Fruit fly (Drosophila melanogaster): ENCODE results near the gene MED19.
A peak's percentile ranks its signal among the peaks of the same experiment; 100 is the strongest.

The MED19 gene

DNA sequence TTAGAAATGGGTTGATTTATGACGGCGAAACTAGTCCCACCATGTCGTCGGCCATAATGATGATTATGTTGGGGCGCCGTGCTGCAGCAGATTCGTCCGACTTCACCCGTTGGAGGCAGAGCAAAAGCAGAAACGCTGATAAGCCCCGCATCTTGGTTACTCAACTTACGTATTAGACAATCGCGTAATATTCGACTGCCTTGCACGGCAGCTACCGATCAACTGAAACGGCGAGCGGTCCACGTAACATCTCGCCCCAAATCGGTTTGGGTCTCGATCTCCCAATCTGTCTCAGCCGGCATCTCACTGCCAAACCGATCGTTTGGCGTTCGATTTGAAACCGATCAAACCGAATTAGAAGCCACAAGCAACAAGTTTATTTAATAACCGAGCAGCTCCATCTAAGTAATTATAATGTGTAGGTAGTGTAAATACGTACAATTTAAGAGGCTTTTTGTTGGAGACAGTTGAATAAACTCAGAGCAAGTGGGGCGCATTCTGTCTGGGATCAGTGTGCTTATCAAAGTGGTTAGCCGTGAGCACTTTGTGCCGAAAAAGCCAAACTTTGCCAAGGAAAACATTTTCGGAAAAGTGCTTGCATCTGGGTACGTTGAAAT is 37.6 kb downstream of the MED19 start, which contains the start of gene CG32191:
Gene CG32191 (minus strand): TSS at position 550 of the 617 bp plus-strand sequence.
- TF ChIP-seq woc (GFP tag; optimal IDR thresholded peaks at IDR 0.05) (no peak), N (GFP tag; optimal IDR thresholded peaks at IDR 0.05) (no peak), dsf (GFP tag; optimal IDR thresholded peaks at IDR 0.05; ENCODE audit: borderline replicate concordance) (no peak), foxo (GFP tag; optimal IDR thresholded peaks at IDR 0.05) (no peak), sv (GFP tag; optimal IDR thresholded peaks at IDR 0.05) (no peak), Rel (GFP tag; optimal IDR thresholded peaks at IDR 0.05) (no peak), Rel (tag; optimal IDR thresholded peaks at IDR 0.05) (no peak)

DNA sequence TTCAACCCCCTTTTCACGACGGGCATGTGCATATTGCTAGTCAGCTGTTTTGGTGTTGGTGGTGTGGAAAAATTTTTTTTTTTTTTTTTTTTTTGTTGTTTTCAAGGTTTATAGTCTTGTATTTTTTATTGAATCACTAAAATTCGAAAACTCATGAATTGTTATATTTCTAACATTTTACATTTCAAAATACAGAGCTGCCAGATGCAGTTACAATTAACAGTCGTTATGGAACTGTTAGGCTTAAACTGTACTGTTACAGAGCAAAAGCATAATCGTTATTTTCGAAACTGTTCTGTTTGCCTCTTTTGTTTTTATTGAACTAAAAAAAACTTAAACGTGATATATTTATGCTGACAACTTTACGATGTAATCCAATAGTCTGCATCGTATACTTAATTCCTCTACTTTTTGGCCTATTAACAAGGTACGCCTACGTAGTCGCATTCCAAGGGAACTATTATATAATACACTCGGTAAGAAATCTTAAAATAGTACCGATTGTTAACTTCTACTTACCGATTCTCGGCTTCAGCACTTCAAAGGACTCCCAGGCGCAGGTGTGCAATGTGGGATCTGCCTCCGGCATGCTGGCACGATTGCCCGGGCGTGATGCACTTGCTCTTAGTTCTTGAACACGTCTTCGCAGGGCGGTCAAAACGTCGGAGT is 39.8 kb downstream of the MED19 start, which contains the start of gene CG32187:
Gene CG32187 (minus strand): TSS at position 9 of the 669 bp plus-strand sequence.
- TF ChIP-seq dsf (GFP tag; optimal IDR thresholded peaks at IDR 0.05; ENCODE audit: borderline replicate concordance) = no peak
- TF ChIP-seq CG9705 (GFP tag; optimal IDR thresholded peaks at IDR 0.05) = no peak
- no peak for TF ChIP-seq OdsH (GFP tag; optimal IDR thresholded peaks at IDR 0.05)
- TF ChIP-seq GATAd (GFP tag; optimal IDR thresholded peaks at IDR 0.05) = no peak
- TF ChIP-seq Hr83 (GFP tag; optimal IDR thresholded peaks at IDR 0.05; ENCODE audit: poor library complexity, severe bottlenecking) = no peak
- no peak for TF ChIP-seq lola (GFP tag; optimal IDR thresholded peaks at IDR 0.05)
- TF ChIP-seq tai (GFP tag; optimal IDR thresholded peaks at IDR 0.05) = no peak
- TF ChIP-seq Sp1 (GFP tag; optimal IDR thresholded peaks at IDR 0.05) = no peak
- no peak for TF ChIP-seq N (GFP tag; optimal IDR thresholded peaks at IDR 0.05)
- no peak for TF ChIP-seq fru (GFP tag; optimal IDR thresholded peaks at IDR 0.05)
- no peak for TF ChIP-seq rgr (GFP tag; optimal IDR thresholded peaks at IDR 0.05)

DNA sequence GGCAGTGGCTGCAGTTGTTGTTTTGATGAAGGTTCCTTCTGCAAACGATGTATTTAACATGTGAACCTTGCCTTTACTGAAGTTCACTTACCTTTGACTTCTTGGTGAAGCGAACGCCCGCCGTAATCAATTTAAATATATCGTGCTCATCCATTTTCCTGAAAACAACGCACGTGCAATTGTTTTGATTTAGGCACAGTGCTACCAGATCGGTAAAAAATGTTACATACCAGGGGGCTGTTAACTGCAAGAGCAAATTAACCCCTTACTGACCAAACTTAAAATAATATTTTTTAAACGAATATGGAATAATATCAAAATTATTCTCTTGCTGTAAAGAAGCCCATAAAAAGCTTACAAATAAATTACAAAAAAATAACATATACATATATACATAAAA is 41.8 kb downstream of the MED19 start, which contains the start of gene ais:
Gene ais (minus strand): TSS at position 205 of the 400 bp plus-strand sequence.
- TF ChIP-seq ey (GFP tag; optimal IDR thresholded peaks at IDR 0.05) (no peak), Hnf4 (GFP tag; optimal IDR thresholded peaks at IDR 0.05) (no peak), psq (GFP tag; optimal IDR thresholded peaks at IDR 0.05) (peak; percentile 3), N (GFP tag; optimal IDR thresholded peaks at IDR 0.05) (no peak), OdsH (GFP tag; optimal IDR thresholded peaks at IDR 0.05) (no peak), Myc (optimal IDR thresholded peaks at IDR 0.05) (peak; percentile 61), Abd-B (GFP tag; optimal IDR thresholded peaks at IDR 0.05) (no peak), Dfd (GFP tag; optimal IDR thresholded peaks at IDR 0.05) (no peak), woc (GFP tag; optimal IDR thresholded peaks at IDR 0.05) (no peak), Mio (GFP tag; optimal IDR thresholded peaks at IDR 0.05) (no peak), rgr (GFP tag; optimal IDR thresholded peaks at IDR 0.05) (peak; percentile 36), dsf (GFP tag; optimal IDR thresholded peaks at IDR 0.05; ENCODE audit: borderline replicate concordance) (no peak), Dif (GFP tag; optimal IDR thresholded peaks at IDR 0.05; ENCODE audit: partially characterized antibody) (no peak), foxo (GFP tag; optimal IDR thresholded peaks at IDR 0.05) (peak in 1 of 2 experiments; percentile 44)

DNA sequence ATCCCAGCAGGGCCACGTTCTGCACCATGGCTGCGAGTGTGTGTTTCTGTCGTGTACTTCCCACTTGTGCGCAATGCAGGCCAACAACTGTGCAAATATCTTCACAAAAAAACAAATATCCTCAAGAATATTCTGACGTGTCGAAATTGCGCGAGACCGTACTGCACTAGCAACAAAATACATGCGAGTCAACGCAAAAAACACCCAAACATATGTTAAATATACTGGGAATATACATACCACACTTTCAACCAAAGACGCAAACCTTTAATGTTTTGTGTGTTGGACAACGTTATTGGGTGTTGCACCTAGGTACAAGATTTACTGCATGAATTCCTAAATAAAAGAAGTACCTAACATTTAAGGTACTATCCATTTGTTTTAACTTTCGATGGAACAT is 44.2 kb downstream of the MED19 start, which contains the start of gene NUCB1:
Gene NUCB1 (minus strand): TSS at position 173 of the 400 bp plus-strand sequence.
- TF ChIP-seq Dfd (GFP tag; optimal IDR thresholded peaks at IDR 0.05) = no peak
- TF ChIP-seq dsf (GFP tag; optimal IDR thresholded peaks at IDR 0.05; ENCODE audit: borderline replicate concordance) = no peak
- peak; percentile 26 for TF ChIP-seq sv (GFP tag; optimal IDR thresholded peaks at IDR 0.05)
- TF ChIP-seq Myc (optimal IDR thresholded peaks at IDR 0.05) = peak; percentile 85
- peak; percentile 55 for TF ChIP-seq h (GFP tag; optimal IDR thresholded peaks at IDR 0.05)
- peak; percentile 93 for TF ChIP-seq woc (GFP tag; optimal IDR thresholded peaks at IDR 0.05)
- TF ChIP-seq pan (optimal IDR thresholded peaks at IDR 0.05) = no peak
- no peak for TF ChIP-seq Rel (GFP tag; optimal IDR thresholded peaks at IDR 0.05)
- TF ChIP-seq Rel (tag; optimal IDR thresholded peaks at IDR 0.05) = peak; percentile 94
- no peak for TF ChIP-seq usp (GFP tag; optimal IDR thresholded peaks at IDR 0.05)
- peak; percentile 27 for TF ChIP-seq CG9705 (GFP tag; optimal IDR thresholded peaks at IDR 0.05)
- TF ChIP-seq Hr83 (GFP tag; optimal IDR thresholded peaks at IDR 0.05; ENCODE audit: poor library complexity, severe bottlenecking) = peak; percentile 70
- TF ChIP-seq br (GFP tag; optimal IDR thresholded peaks at IDR 0.05) = peak; percentile 1
- TF ChIP-seq fru (GFP tag; optimal IDR thresholded peaks at IDR 0.05) = peak; percentile 18
- no peak for TF ChIP-seq Mio (GFP tag; optimal IDR thresholded peaks at IDR 0.05)
- peak; percentile 54 for TF ChIP-seq rgr (GFP tag; optimal IDR thresholded peaks at IDR 0.05)
- TF ChIP-seq OdsH (GFP tag; optimal IDR thresholded peaks at IDR 0.05) = no peak
- peak; percentile 25 for TF ChIP-seq CrebA (GFP tag; optimal IDR thresholded peaks at IDR 0.05; ENCODE audit: borderline replicate concordance)
- TF ChIP-seq dmrt93B (GFP tag; optimal IDR thresholded peaks at IDR 0.05) = no peak
- TF ChIP-seq GATAd (GFP tag; optimal IDR thresholded peaks at IDR 0.05) = peak; percentile 26
- TF ChIP-seq ey (GFP tag; optimal IDR thresholded peaks at IDR 0.05) = no peak
- TF ChIP-seq Dif (GFP tag; optimal IDR thresholded peaks at IDR 0.05; ENCODE audit: partially characterized antibody) = no peak
- TF ChIP-seq Vsx2 (GFP tag; optimal IDR thresholded peaks at IDR 0.05; ENCODE audit: partially characterized antibody) = no peak
- no peak for TF ChIP-seq Sp1 (GFP tag; optimal IDR thresholded peaks at IDR 0.05)
- TF ChIP-seq foxo (GFP tag; optimal IDR thresholded peaks at IDR 0.05) = peak in 1 of 2 experiments; percentile 46
- TF ChIP-seq jim (GFP tag; optimal IDR thresholded peaks at IDR 0.05) = peak; percentile 5
- no peak for TF ChIP-seq sage (GFP tag; optimal IDR thresholded peaks at IDR 0.05)
- TF ChIP-seq tai (GFP tag; optimal IDR thresholded peaks at IDR 0.05) = no peak
- no peak for TF ChIP-seq Abd-B (GFP tag; optimal IDR thresholded peaks at IDR 0.05)
- TF ChIP-seq dl (GFP tag; optimal IDR thresholded peaks at IDR 0.05; ENCODE audit: insufficient read depth in 1 of 2, partially characterized antibody in 2 of 2) = no peak

Measured in whole organism, wandering third instar larva.